Worm (Caenorhabditis elegans) whole organism, dauer: Measurements from ENCODE around the gene algn-6.

Experiments used
- unc-62 ChIP-seq: sonication (generic microtip); optimal IDR thresholded peaks from 2 replicates; lab custom pipeline; 2017; ENCODE audit warnings: missing biosample characterization, missing genetic modification reagents, missing genetic modification characterization

algn-6 gene

DNA sequence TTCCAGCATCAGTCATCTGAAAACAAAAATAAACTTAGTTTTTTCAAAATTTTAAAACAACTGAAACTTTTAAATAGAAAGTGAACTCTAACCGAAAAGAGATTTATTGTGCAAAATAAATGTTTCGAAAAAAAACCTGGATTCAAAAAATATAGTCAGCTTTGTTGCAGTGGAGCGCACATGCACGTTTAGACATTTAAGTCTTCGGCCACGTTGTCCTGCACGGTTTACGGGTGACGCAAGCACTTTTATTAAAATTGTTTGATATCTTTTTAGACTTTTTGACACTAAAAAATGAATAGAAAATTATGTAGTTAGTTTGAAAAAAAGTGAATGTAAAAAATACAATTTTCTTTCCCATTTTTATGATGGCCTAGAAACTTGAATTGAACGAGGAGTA lies at the start of gene algn-6, which contains the start of gene ubh-4:
Gene algn-6 (plus strand): TSS at position 387 of the 400 bp plus-strand sequence.
Gene ubh-4 (minus strand): TSS at position 182 of the 400 bp plus-strand sequence.
- TF ChIP-seq unc-62, result no peak

DNA sequence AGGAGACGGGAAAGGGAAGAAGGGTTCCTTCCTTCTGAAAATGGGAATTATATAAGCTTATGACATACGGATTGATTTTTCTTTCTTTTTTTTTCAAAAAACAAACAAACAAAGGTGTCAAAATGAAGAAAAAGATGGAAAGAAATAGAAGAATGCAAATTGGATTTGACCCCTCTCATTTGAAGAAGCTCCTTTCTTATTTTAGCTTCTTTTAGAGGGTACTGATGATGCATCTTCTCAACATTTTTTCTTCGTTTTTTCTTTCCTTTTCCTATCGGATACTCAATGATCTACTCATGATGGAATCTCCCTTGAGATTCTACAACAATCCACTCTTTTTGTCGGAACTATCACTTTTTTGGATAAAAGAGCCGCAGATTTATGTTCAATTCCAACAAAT lies 49.4 kb upstream of the algn-6 start:
- no peak for TF ChIP-seq unc-62

DNA sequence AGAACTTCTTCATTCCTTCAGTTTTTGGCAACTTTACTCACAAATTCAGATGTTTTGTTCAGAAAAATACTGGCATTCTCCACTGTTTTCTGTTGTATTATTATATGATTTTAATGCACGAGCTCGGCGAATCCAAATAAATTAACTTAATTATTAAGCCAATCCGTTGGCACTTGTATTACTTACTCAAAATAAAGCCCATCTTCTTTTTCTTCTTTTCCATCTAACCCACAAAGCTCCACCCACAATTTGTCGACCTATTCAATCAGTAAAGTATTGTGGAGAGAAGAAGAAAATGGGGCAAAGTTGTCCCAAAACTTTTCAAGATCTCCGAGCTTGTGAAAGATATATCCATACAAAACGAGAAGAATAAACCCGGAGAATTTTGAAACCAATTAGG lies 48.3 kb upstream of the algn-6 start:
- TF ChIP-seq unc-62, result no peak

DNA sequence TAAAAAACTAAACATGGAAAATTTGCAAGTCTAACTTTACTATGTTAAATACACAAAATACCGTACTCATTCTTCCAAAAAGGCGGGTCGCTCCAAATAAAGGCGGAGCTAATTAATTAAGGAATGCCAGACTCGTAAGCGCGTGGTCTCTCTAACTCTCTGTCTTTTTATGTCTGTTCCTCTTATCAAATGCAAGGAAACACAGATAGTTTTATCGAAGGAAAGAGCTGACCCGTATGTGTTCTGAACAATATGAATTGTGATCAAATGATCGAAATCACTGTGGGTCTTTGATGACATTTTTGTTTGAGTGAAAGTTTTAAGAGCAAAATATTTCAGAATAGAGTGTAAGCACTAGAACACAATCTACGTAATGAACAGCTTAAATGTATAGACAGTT lies 38.2 kb upstream of the algn-6 start:
- no peak for TF ChIP-seq unc-62

DNA sequence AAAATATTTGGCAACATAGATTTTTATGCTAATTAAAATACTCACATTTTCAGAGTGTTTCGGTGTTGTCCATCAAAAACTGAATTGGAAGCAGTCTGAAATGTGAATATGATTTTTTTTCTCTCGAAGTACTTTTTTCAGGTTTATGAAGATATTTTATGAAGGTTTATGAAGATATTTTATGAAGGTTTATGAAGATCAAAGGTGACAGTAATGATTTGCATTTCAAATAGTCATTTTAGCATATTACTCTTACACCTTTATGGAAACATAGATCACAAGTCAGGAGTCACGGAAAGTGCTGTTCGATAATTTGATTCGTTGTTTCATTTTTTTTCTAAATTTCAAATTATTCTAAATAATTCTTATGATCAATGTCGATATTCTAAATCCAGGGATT lies 35.4 kb upstream of the algn-6 start, which contains the start of gene pgp-11:
Gene pgp-11 (minus strand): TSS at position 101 of the 400 bp plus-strand sequence.
- no peak for TF ChIP-seq unc-62

DNA sequence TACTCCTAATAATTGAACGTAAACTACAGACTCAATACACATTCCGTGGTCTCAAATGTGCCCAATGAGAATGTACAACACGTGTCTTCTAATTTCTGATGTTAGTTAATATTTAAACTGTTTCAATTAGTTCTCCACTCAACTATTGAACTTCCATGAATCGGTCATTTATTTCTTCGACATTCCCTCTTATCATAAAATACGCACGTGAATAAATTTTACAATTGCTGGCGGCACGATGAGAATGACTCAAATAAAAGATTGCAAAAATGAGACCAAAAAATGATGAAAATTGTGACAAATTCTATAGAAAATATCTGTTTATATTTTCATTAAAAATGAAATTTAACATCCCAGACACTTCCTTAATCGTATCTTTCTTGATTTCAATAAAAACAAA lies 34.9 kb upstream of the algn-6 start:
- TF ChIP-seq unc-62, result no peak

DNA sequence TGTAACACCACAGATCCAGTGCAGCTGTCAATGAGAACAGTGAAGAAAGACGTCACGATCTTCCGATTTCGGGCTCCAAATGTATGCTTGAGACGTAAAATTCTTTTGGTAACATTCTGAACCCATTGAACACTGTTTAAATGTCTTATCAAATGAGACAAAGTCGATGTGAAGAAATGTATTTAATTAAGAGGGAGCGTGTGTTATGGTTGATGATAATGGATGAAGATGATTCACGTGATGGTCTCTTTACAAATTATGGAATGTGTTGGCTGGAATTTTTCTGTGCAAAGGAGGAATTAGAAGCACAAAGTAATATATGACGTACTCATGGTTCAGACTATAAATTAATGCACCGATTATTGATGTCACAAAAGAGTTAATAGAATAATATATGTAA lies 32.6 kb upstream of the algn-6 start:
- TF ChIP-seq unc-62, result no peak

DNA sequence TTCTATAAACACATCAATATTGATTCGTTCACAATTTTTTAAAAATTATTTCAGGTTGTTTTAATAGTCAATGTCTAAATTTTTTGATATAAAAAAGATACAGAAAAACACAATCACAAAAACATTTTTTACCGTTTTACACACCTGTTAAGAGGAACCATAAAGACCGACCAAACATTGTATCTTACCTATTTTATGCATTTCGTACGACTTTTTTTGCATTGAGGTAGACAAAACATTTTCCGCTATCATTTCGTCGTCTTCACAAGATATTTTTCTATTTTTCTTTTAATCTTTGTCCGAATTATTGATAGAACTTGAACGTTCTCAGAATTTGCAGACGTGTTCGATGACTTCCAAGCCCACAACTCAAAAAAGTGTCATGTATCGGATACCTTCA lies 31.3 kb upstream of the algn-6 start, which contains the start of gene glna-2:
Gene glna-2 (plus strand): TSS at position 301 of the 400 bp plus-strand sequence.
- no peak for TF ChIP-seq unc-62

DNA sequence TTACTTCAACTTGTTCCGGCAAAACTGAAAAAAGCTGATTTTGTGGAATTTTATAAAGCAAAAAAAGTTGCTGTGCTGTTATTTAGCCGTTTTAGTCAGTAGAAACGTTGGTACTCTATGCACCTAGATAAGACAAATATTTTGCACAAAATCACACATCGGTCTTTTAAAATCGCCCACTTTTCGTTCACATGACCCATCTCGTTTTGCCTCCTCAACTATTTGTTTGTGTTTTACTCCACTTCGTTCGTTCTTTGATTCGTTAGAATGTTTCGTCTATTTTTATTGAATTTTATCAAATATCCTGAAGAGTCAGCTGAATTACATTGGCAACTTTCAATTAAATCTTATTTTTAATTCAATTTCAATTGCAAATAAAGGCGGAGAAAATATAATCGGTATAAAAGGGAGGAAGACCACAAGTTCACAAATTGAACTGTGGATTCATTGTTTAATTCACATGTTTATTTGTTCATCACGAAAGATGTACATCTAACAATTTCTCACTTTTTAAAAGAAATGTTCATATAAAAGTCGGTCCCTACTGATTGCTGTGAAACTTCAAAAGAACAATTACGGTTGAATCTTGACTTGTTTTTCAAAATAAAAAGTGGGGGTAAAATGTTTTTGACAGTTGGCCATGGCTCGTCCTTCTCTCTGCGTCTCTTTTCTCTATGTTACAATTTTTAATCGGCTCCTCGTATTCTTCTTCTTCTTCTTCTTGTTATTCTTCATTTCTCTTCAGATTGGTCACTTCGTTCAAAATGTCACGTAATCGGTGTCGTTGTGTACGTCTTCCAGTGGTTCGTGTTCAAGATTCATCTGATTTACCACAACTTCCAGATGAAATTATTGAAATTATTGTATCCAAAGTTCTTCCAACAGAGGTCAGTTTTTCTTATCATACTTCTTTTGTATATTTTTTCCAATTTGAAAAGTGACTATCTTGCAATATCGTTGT lies 27.3 kb upstream of the algn-6 start, which contains the start of gene DH11.2:
Gene DH11.2 (plus strand): TSS at position 746 of the 961 bp plus-strand sequence.
- TF ChIP-seq unc-62, result no peak

DNA sequence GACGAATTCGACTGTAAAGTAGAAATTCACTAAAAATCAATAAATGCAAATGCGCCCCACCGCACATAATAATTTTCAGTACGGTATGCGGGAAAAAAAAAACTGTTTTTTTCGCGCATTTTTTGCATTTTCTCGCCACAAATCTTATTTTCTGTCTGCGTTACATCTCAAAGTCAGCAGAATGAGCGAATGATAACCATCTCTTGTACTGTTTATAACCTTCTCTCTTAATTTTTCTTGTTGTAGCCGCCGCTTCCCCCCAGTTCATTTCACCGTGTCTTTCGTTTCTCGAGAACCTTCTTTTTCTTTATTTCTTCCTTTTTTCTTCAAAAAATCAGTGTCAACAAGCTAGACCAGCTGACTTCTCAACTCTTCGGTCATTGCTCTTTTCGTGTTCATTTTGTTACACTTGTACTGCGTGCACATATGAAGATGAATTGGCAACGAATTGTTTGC lies 24.1 kb upstream of the algn-6 start:
- no peak for TF ChIP-seq unc-62

DNA sequence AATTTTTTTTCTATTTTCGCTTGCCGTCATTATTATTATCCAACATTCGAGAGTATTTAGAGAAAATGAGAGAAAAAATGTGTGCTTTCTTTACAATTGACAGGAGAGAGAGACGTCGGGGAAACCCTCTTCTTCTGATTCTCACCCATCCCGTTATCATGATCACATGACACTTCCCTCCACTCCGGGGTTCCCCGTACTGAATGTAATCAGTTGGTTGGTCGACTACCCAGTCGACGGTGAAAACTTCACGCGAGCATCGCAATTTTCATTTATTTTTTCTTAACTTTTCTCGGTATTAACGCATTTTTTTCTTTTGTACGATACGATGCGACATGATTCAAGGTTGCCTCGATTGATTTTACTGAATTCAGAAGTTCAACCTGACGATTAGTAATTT lies 23.4 kb upstream of the algn-6 start:
- no peak for TF ChIP-seq unc-62

DNA sequence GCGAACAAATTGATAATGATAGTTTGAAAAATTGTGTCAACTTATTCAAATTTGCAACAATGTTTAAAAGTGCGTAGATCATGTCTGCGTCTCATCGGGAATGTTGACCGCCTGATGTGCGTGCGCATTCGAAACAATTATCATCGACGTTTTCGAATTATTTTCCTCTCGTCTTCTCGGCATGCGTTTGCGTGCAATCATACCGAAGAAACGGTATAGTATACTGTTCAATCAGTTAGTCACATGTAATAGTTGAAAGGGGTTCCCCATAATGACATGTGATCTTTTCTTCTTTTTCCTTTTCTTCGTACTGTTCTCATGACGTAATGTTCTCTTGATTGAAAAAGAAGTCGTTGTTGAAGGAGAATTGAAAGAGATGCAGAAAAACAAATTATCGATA lies 22.8 kb upstream of the algn-6 start:
- TF ChIP-seq unc-62, result no peak

DNA sequence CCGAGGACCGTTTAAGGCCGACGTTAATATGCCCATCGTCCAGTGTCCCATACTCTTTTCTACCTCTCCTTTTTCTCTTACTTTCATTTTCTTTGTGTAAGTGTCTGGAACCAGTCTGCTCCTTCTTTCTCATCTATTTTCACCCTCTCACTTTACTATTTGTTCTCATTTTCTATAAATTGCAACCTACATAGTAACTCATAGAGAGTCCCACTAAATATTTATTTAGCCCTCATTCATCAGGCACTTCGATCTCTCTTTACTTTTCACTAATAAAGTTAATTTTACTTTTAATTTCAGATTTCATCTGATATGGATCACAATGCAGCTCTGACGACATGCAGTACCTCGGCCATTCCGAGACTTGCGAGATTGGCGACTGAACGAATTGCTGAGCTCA lies 22.2 kb upstream of the algn-6 start, which contains the start of gene zyg-11:
Gene zyg-11 (plus strand): TSS at position 301 of the 400 bp plus-strand sequence.
- no peak for TF ChIP-seq unc-62

DNA sequence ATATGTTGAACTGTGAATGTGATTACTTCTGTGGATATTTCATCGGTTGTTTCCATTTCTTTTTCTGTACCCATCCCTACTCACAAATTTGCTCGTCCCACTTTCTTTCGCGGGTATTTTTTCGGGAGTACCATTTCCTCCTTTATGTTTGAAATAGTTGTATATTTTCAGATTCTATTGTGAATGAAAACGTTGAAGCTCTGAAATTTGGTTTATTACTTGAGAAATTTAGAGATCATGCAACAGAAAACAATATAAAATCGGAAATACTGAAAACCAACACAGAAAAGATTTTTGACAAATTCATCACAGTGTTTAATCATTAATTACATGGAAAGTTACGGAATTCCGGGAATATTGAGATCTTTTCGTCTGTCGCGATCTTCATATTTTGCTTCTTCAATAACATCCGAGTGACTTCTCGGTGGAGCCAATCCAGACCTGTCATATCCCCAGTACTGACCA lies 19.0 kb upstream of the algn-6 start:
- TF ChIP-seq unc-62, result no peak

DNA sequence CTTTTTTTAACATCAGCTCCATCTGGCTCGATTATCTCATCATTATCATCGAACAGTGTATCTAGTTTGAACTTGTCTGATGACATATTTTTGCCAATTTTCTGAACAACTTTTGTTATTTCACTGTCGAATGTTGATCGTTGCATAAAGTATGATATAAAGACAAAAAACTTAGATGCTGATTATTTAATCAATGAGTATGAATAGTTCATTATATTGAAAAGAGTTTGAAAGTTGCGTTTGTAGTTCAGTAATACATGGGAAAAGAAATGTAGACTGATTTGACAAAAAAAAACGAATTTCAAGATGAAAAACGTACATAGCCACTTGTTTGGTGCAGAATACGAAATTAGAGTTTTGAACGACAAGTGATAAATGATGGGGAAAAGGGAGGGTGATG lies 17.1 kb upstream of the algn-6 start, which contains the start of gene hda-2:
Gene hda-2 (minus strand): TSS at position 101 of the 400 bp plus-strand sequence.
- no peak for TF ChIP-seq unc-62

DNA sequence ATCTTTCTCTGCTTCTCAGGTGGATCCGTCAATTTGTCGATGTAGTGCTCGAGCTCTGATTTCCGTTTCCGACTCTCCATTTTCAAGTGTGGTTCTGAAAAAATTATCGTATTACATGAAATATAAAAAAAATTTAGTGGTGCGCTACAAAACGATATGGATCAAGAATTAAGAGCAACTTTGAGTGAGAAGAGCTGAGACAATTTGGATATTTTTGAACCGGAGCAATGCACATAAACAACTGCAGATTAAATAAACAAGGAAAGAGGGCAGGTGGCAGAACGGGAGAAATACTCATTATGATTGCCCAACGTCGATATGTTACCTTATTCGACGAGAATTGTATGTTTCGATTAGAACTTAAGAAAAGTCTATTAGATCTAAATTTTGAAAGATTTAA lies 11.9 kb upstream of the algn-6 start, which contains the start of gene swsn-7:
Gene swsn-7 (minus strand): TSS at position 101 of the 400 bp plus-strand sequence.
- no peak for TF ChIP-seq unc-62

DNA sequence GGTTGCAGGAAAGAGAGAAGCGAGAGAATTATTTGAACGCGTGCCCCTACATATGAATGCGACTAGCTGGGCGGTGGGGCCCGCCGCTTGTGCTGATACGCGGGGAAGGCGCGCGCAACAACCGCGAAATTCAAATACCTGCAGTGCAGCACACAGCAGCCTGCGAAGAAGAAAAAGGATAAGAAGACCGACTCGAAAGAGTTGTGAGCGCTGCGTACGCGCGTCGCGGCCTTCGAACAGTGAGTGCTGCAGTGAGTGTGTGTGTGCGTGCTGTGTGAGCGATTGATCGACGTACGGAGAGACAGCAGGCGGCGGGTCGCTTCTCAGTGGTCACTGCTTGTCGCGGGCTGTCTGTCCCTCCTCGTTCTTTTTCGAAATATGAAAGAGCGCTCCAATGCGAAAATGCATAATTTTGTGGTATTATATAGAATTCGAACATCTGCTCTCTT lies 11.3 kb upstream of the algn-6 start:
- no peak for TF ChIP-seq unc-62
